Fruit fly (Drosophila melanogaster) whole organism, embryonic: Measurements from ENCODE around the gene Vps39.

Experiments
- Abd-B ChIP-seq: fragments of 200-800 bp; sonication (Bioruptor generic); optimal IDR thresholded peaks from 2 replicates; lab custom pipeline; 2018; ENCODE audit warnings: missing biosample characterization, mild to moderate bottlenecking, missing genetic modification characterization, moderate library complexity
- Asciz ChIP-seq: fragments of 200-800 bp; sonication (Bioruptor generic); optimal IDR thresholded peaks from 2 replicates; lab custom pipeline; 2017; ENCODE audit warnings: missing biosample characterization, mild to moderate bottlenecking, missing genetic modification characterization, missing genetic modification reagents
- BEAF-32 ChIP-seq: fragments of 200-800 bp; sonication (Bioruptor generic); optimal IDR thresholded peaks from 3 replicates; lab custom pipeline; 2017; ENCODE audit warnings: missing biosample characterization, missing genetic modification characterization, mild to moderate bottlenecking, moderate library complexity, missing genetic modification reagents
- CG10366 ChIP-seq: fragments of 200-800 bp; sonication (Bioruptor generic); IDR thresholded peaks from 2 replicates; pipeline ENCODE4 v1.3.6; 2022; ENCODE audit warnings: missing biosample characterization, missing genetic modification characterization
- CG11723 ChIP-seq: fragments of 200-800 bp; sonication (Bioruptor generic); optimal IDR thresholded peaks from 2 replicates; lab custom pipeline; 2017; ENCODE audit warnings: missing biosample characterization, mild to moderate bottlenecking, missing genetic modification characterization
- CG13775 ChIP-seq: fragments of 200-800 bp; sonication (Bioruptor generic); optimal IDR thresholded peaks from 3 replicates; lab custom pipeline; 2017; ENCODE audit warnings: missing biosample characterization, mild to moderate bottlenecking, missing genetic modification characterization
- CG16863 ChIP-seq: fragments of 200-800 bp; sonication (Bioruptor generic); optimal IDR thresholded peaks from 3 replicates; lab custom pipeline; 2016; ENCODE audit warnings: missing biosample characterization, missing genetic modification characterization
- CG17912 ChIP-seq: fragments of 200-800 bp; sonication (Bioruptor generic); optimal IDR thresholded peaks from 2 replicates; lab custom pipeline; 2018; ENCODE audit warnings: missing biosample characterization, mild to moderate bottlenecking, missing genetic modification characterization
- CG1832 ChIP-seq: fragments of 200-800 bp; sonication (Bioruptor generic); optimal IDR thresholded peaks from 2 replicates; lab custom pipeline; 2017; ENCODE audit warnings: missing biosample characterization, mild to moderate bottlenecking, missing genetic modification characterization, inconsistent platforms
- CG34376 ChIP-seq: fragments of 200-800 bp; sonication (Bioruptor generic); optimal IDR thresholded peaks from 2 replicates; lab custom pipeline; 2018; ENCODE audit warnings: missing biosample characterization, mild to moderate bottlenecking, missing genetic modification characterization
- CG3995 ChIP-seq: fragments of 200-800 bp; sonication (Bioruptor generic); optimal IDR thresholded peaks from 3 replicates; lab custom pipeline; 2016; ENCODE audit warnings: missing biosample characterization, missing genetic modification characterization
- CG4424 ChIP-seq: fragments of 200-800 bp; sonication (Bioruptor generic); optimal IDR thresholded peaks from 3 replicates; lab custom pipeline; 2016; ENCODE audit warnings: missing biosample characterization, missing genetic modification characterization
- CG6175 ChIP-seq: fragments of 200-800 bp; sonication (Bioruptor generic); IDR thresholded peaks from 3 replicates; pipeline ENCODE4 v1.3.6; 2022; ENCODE audit warnings: missing biosample characterization, missing genetic modification characterization
- CG6791 ChIP-seq: fragments of 200-800 bp; sonication (Bioruptor generic); IDR thresholded peaks from 3 replicates; pipeline ENCODE4 v1.3.6; 2022; ENCODE audit warnings: missing biosample characterization, missing genetic modification characterization; ENCODE audit not compliant: partially characterized antibody
- CG7357 ChIP-seq: fragments of 200-800 bp; sonication (Bioruptor generic); IDR thresholded peaks from 3 replicates; pipeline ENCODE4 v1.3.6; 2022; ENCODE audit warnings: missing biosample characterization, missing genetic modification characterization
- CG9215 ChIP-seq: fragments of 200-800 bp; sonication (Bioruptor generic); IDR thresholded peaks from 2 replicates; pipeline ENCODE4 v1.3.6; 2022; ENCODE audit warnings: missing biosample characterization, missing genetic modification characterization
- CG9609 ChIP-seq: fragments of 200-800 bp; sonication (Bioruptor generic); optimal IDR thresholded peaks from 3 replicates; lab custom pipeline; 2016; ENCODE audit warnings: missing biosample characterization, missing genetic modification characterization
- Chrac-16 ChIP-seq: fragments of 200-800 bp; sonication (Bioruptor generic); optimal IDR thresholded peaks from 3 replicates; lab custom pipeline; 2016; ENCODE audit warnings: missing biosample characterization, missing genetic modification characterization
- Dad ChIP-seq: fragments of 200-800 bp; sonication (Bioruptor generic); optimal IDR thresholded peaks from 3 replicates; lab custom pipeline; 2016; ENCODE audit warnings: missing biosample characterization, missing genetic modification characterization
- Deaf1 ChIP-seq: fragments of 200-800 bp; optimal IDR thresholded peaks from 3 replicates; lab custom pipeline; 2019; ENCODE audit warnings: missing biosample characterization, mild to moderate bottlenecking, missing genetic modification characterization, moderate library complexity
- Dref ChIP-seq: fragments of 200-800 bp; sonication (Bioruptor generic); IDR thresholded peaks from 2 replicates; pipeline ENCODE4 v1.3.6; 2022; ENCODE audit warnings: missing biosample characterization, missing genetic modification characterization
- Gsc ChIP-seq: fragments of 200-800 bp; sonication (Bioruptor generic); IDR thresholded peaks from 2 replicates; pipeline ENCODE4 v1.3.6; 2022; ENCODE audit warnings: missing biosample characterization, missing genetic modification characterization
- HLH54F ChIP-seq: fragments of 200-800 bp; sonication (Bioruptor generic); optimal IDR thresholded peaks from 3 replicates; lab custom pipeline; 2016; ENCODE audit warnings: missing biosample characterization, missing genetic modification characterization
- Jarid2 ChIP-seq: fragments of 200-800 bp; sonication (Bioruptor generic); optimal IDR thresholded peaks from 3 replicates; lab custom pipeline; 2017; ENCODE audit warnings: mild to moderate bottlenecking, missing biosample characterization, missing genetic modification reagents, missing genetic modification characterization
- MESR4 ChIP-seq: fragments of 200-800 bp; sonication (Bioruptor generic); optimal IDR thresholded peaks from 2 replicates; lab custom pipeline; 2018; ENCODE audit warnings: missing biosample characterization, mild to moderate bottlenecking, missing genetic modification characterization, moderate library complexity
- Med ChIP-seq: fragments of 200-800 bp; sonication (Bioruptor generic); peaks from one replicate; lab custom pipeline; 2016; ENCODE audit warnings: missing biosample characterization, missing genetic modification characterization, mild to moderate bottlenecking, inconsistent platforms, moderate library complexity
- NFAT ChIP-seq: fragments of 200-800 bp; sonication (Bioruptor generic); IDR thresholded peaks from 2 replicates; pipeline ENCODE4 v1.3.6; 2022; ENCODE audit warnings: missing biosample characterization, missing genetic modification characterization
- Opbp ChIP-seq: fragments of 200-800 bp; sonication (Bioruptor generic); IDR thresholded peaks from 3 replicates; pipeline ENCODE4 v1.3.6; 2022; ENCODE audit warnings: missing biosample characterization, missing genetic modification characterization; ENCODE audit not compliant: partially characterized antibody
- Ravus ChIP-seq: fragments of 200-800 bp; sonication (Bioruptor generic); IDR thresholded peaks from 2 replicates; pipeline ENCODE4 v1.3.6; 2022; ENCODE audit warnings: missing biosample characterization, missing genetic modification characterization
- Rfx ChIP-seq: fragments of 200-800 bp; sonication (Bioruptor generic); IDR thresholded peaks from 2 replicates; pipeline ENCODE4 v1.3.6; 2022; ENCODE audit warnings: missing biosample characterization, missing genetic modification characterization
- Sry-δ ChIP-seq: fragments of 200-800 bp; sonication (Bioruptor generic); optimal IDR thresholded peaks from 2 replicates; lab custom pipeline; 2016; ENCODE audit warnings: missing biosample characterization, missing genetic modification characterization
- TFAM ChIP-seq: fragments of 200-800 bp; sonication (Bioruptor generic); optimal IDR thresholded peaks from 2 replicates; lab custom pipeline; 2017; ENCODE audit warnings: missing biosample characterization, missing genetic modification characterization, inconsistent platforms
- Vsx1 ChIP-seq: fragments of 200-800 bp; sonication (Bioruptor generic); optimal IDR thresholded peaks from 2 replicates; lab custom pipeline; 2017; ENCODE audit warnings: missing biosample characterization, mild to moderate bottlenecking, missing genetic modification characterization, missing genetic modification reagents
- abd-A ChIP-seq: fragments of 200-800 bp; sonication (Bioruptor generic); optimal IDR thresholded peaks from 3 replicates; lab custom pipeline; 2019; ENCODE audit warnings: missing biosample characterization, mild to moderate bottlenecking, missing genetic modification characterization, moderate library complexity
- bbx ChIP-seq: fragments of 200-800 bp; sonication (Bioruptor generic); IDR thresholded peaks from 2 replicates; pipeline ENCODE4 v1.3.6; 2022; ENCODE audit warnings: missing biosample characterization, missing genetic modification characterization; ENCODE audit not compliant: partially characterized antibody
- bsh ChIP-seq, 2 experiments: fragments of 200-800 bp; sonication (Bioruptor generic); optimal IDR thresholded peaks; 2 replicates each; lab custom pipeline; 2017 to 2018; ENCODE audit warnings: mild to moderate bottlenecking in 2 of 2, missing biosample characterization in 2 of 2, missing genetic modification characterization in 2 of 2, moderate library complexity in 1 of 2
- ci ChIP-seq: fragments of 200-800 bp; sonication (Bioruptor generic); IDR thresholded peaks from 3 replicates; pipeline ENCODE4 v1.3.6; 2022; ENCODE audit warnings: missing biosample characterization, missing genetic modification characterization
- dati ChIP-seq: fragments of 200-800 bp; sonication (Bioruptor generic); IDR thresholded peaks from 2 replicates; pipeline ENCODE4 v1.3.6; 2022; ENCODE audit warnings: missing biosample characterization, missing genetic modification characterization
- dpn ChIP-seq, 2 experiments: fragments of 200-800 bp; sonication (Bioruptor generic); optimal IDR thresholded peaks; 3 replicates each; lab custom pipeline; 2016; ENCODE audit warnings: missing biosample characterization in 2 of 2, missing genetic modification characterization in 2 of 2
- exex ChIP-seq: fragments of 200-800 bp; sonication (Bioruptor generic); optimal IDR thresholded peaks from 4 replicates; lab custom pipeline; 2018; ENCODE audit warnings: missing biosample characterization, mild to moderate bottlenecking, missing genetic modification characterization, moderate library complexity
- fd64A ChIP-seq: fragments of 200-800 bp; sonication (Bioruptor generic); optimal IDR thresholded peaks from 3 replicates; lab custom pipeline; 2018; ENCODE audit warnings: missing biosample characterization, mild to moderate bottlenecking, missing genetic modification characterization
- hb ChIP-seq: fragments of 200-800 bp; sonication (Bioruptor generic); IDR thresholded peaks from 3 replicates; pipeline ENCODE4 v1.3.6; 2022; ENCODE audit warnings: missing biosample characterization, missing genetic modification characterization; ENCODE audit not compliant: partially characterized antibody
- lilli ChIP-seq: fragments of 200-800 bp; sonication (Bioruptor generic); optimal IDR thresholded peaks from 3 replicates; lab custom pipeline; 2016; ENCODE audit warnings: missing biosample characterization, missing genetic modification characterization
- nerfin-1 ChIP-seq: fragments of 200-800 bp; sonication (Bioruptor generic); optimal IDR thresholded peaks from 3 replicates; lab custom pipeline; 2019; ENCODE audit warnings: missing biosample characterization, mild to moderate bottlenecking, missing genetic modification characterization, moderate library complexity
- odd ChIP-seq: fragments of 200-800 bp; sonication (Bioruptor generic); optimal IDR thresholded peaks from 2 replicates; lab custom pipeline; 2017; ENCODE audit warnings: missing biosample characterization, mild to moderate bottlenecking, missing genetic modification characterization
- pzg ChIP-seq: fragments of 200-800 bp; sonication (Bioruptor generic); optimal IDR thresholded peaks from 3 replicates; lab custom pipeline; 2018; ENCODE audit warnings: missing biosample characterization, mild to moderate bottlenecking, missing genetic modification characterization, moderate library complexity
- row ChIP-seq: fragments of 200-800 bp; sonication (Bioruptor generic); IDR thresholded peaks from 3 replicates; pipeline ENCODE4 v1.3.6; 2022; ENCODE audit warnings: missing biosample characterization, missing genetic modification characterization
- seq ChIP-seq: fragments of 200-800 bp; sonication (Bioruptor generic); IDR thresholded peaks from 2 replicates; pipeline ENCODE4 v1.3.6; 2022; ENCODE audit warnings: missing biosample characterization, missing genetic modification characterization
- stwl ChIP-seq: fragments of 200-800 bp; sonication (Bioruptor generic); optimal IDR thresholded peaks from 3 replicates; lab custom pipeline; 2018; ENCODE audit warnings: missing biosample characterization, mild to moderate bottlenecking, missing genetic modification characterization, moderate library complexity
- tap ChIP-seq: fragments of 200-800 bp; optimal IDR thresholded peaks from 3 replicates; lab custom pipeline; 2019; ENCODE audit warnings: missing biosample characterization, mild to moderate bottlenecking, missing genetic modification characterization, moderate library complexity
- usp ChIP-seq: fragments of >200 bp; optimal IDR thresholded peaks from 2 replicates; lab custom pipeline; 2017; ENCODE audit warnings: missing biosample characterization, missing genetic modification characterization

Vps39 gene

DNA sequence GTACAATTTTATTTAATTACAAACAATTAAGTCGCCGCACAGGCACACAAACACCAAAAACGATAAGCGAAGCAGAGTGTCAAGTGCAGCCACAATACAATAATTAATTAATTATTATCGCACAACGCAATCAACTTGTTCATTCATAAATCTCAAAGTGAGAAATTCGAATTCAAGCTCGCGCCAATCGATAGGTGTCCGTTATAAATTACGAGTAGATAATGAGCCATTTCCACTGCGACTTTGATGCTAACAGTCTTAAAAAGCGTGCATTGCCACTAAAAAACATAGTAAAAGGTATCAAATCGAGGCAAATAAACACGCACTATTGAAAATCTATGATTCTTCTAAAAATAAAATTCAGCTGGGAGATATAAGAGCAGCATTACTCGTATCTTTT is 44.0 kb downstream of the Vps39 start (continued):
- TF ChIP-seq CG16863 (no peak), seq (GFP tag; lab: Robert Waterston, UW) (no peak), Asciz (GFP tag; lab: Kevin White, UChicago) (no peak), Ravus (no peak), CG34376 (GFP tag; lab: Kevin White, UChicago) (no peak), TFAM (GFP tag; lab: Kevin White, UChicago) (no peak), Dref (GFP tag; lab: Robert Waterston, UW) (peak; percentile 46; the same call in 1 of the 2 replicates), BEAF-32 (GFP tag; lab: Kevin White, UChicago) (peak; percentile 41), row (peak; percentile 20; the same call in 1 of the 3 replicates), CG10366 (GFP tag; lab: Robert Waterston, UW) (no peak), CG3995 (GFP tag; lab: Kevin White, UChicago) (no peak), Sry-δ (GFP tag; lab: Kevin White, UChicago) (peak; percentile 32), CG1832 (GFP tag; lab: Kevin White, UChicago) (no peak), CG17912 (no peak), CG11723 (GFP tag; lab: Kevin White, UChicago) (no peak), fd64A (GFP tag; lab: Kevin White, UChicago) (no peak), Deaf1 (tag; lab: Kevin White, UChicago) (no peak), bbx (GFP tag; lab: Robert Waterston, UW) (no peak), pzg (GFP tag; lab: Kevin White, UChicago) (peak; percentile 37), lilli (GFP tag; lab: Kevin White, UChicago) (no peak), NFAT (GFP tag; lab: Robert Waterston, UW) (no peak), nerfin-1 (tag; lab: Kevin White, UChicago) (no peak), Rfx (GFP tag; lab: Robert Waterston, UW) (no peak), hb (no peak), CG9215 (no peak), dati (no peak), Dad (GFP tag; lab: Kevin White, UChicago) (no peak), CG4424 (GFP tag; lab: Kevin White, UChicago) (no peak), Jarid2 (no peak), abd-A (no peak), dpn (GFP tag; optimal IDR thresholded peaks at IDR 0.05; lab: Kevin White, UChicago) (no peak), Med (GFP tag; lab: Kevin White, UChicago) (peak; percentile 50), CG13775 (GFP tag; lab: Kevin White, UChicago) (no peak), CG6791 (GFP tag; lab: Robert Waterston, UW) (0 out of 3 replicates have a peak, but pooled peaks have one; percentile 27), tap (no peak), Opbp (no peak), CG9609 (GFP tag; lab: Kevin White, UChicago) (no peak), Vsx1 (GFP tag; lab: Kevin White, UChicago) (no peak), MESR4 (GFP tag; lab: Kevin White, UChicago) (no peak), odd (no peak), CG6175 (GFP tag; lab: Robert Waterston, UW) (no peak), usp (GFP tag; lab: Kevin White, UChicago) (no peak), Gsc (no peak), bsh (GFP tag; optimal IDR thresholded peaks at IDR 0.05; lab: Kevin White, UChicago) (no peak), stwl (peak; percentile 42), exex (tag; lab: Kevin White, UChicago) (peak; percentile 9), Abd-B (no peak), ci (GFP tag; lab: Robert Waterston, UW) (no peak), CG7357 (peak; percentile 79), Chrac-16 (GFP tag; lab: Kevin White, UChicago) (no peak), HLH54F (GFP tag; lab: Kevin White, UChicago) (no peak)
